Worm (Caenorhabditis elegans) whole organism, L1 larva: ENCODE measurements around the gene pch-2.

Experiments
- C04F5.9 ChIP-seq: sonication (generic microtip); optimal IDR thresholded peaks from 2 replicates; lab custom pipeline; 2016; ENCODE audit warnings: missing genetic modification characterization, missing compliant biosample characterization
- C16A3.4 ChIP-seq: fragments of 150-350 bp; optimal IDR thresholded peaks from 2 replicates; lab custom pipeline; 2014; ENCODE audit warnings: missing biosample characterization, missing genetic modification characterization
- F16B12.6 ChIP-seq: fragments of 150-350 bp; optimal IDR thresholded peaks from 2 replicates; lab custom pipeline; 2014; ENCODE audit warnings: missing biosample characterization, missing genetic modification characterization
- Y116A8C.19 ChIP-seq: sonication (generic microtip); optimal IDR thresholded peaks from 2 replicates; lab custom pipeline; 2016; ENCODE audit warnings: missing compliant biosample characterization, missing genetic modification characterization, borderline replicate concordance
- aha-1 ChIP-seq: fragments of 150-350 bp; optimal IDR thresholded peaks from 2 replicates; lab custom pipeline; 2014; ENCODE audit warnings: missing biosample characterization, missing genetic modification characterization
- ama-1 ChIP-seq: fragments of 150-350 bp; optimal IDR thresholded peaks from 2 replicates; lab custom pipeline; 2014
- blmp-1 ChIP-seq: fragments of 150-350 bp; optimal IDR thresholded peaks from 2 replicates; lab custom pipeline; 2014; ENCODE audit warnings: missing biosample characterization, missing genetic modification characterization
- ceh-8 ChIP-seq: fragments of 200-800 bp; sonication (Bioruptor generic); optimal IDR thresholded peaks from 2 replicates; lab custom pipeline; 2018; ENCODE audit warnings: mild to moderate bottlenecking, missing genetic modification characterization, moderate library complexity, missing compliant biosample characterization
- ceh-88 ChIP-seq: fragments of 200-800 bp; sonication (Bioruptor generic); IDR thresholded peaks from 2 replicates; pipeline ENCODE4 v1.3.6; 2022; ENCODE audit warnings: missing genetic modification characterization, missing compliant biosample characterization
- ceh-90 ChIP-seq: sonication (generic microtip); optimal IDR thresholded peaks from 2 replicates; lab custom pipeline; 2016; ENCODE audit warnings: missing genetic modification characterization, missing compliant biosample characterization
- ces-1 ChIP-seq: fragments of 150-350 bp; optimal IDR thresholded peaks from 2 replicates; lab custom pipeline; 2014; ENCODE audit warnings: missing biosample characterization, missing genetic modification reagents, missing genetic modification characterization
- dpl-1 ChIP-seq, 3 experiments: fragments of 150-350 bp in 2 of 3; sonication (generic microtip) in 1 of 3; optimal IDR thresholded peaks; 2 replicates each; lab custom pipeline; 2014 to 2017; ENCODE audit warnings: missing biosample characterization in 3 of 3, missing genetic modification characterization in 3 of 3, missing genetic modification reagents in 3 of 3
- egl-27 ChIP-seq, 2 experiments: fragments of 150-350 bp in 1 of 2; sonication (generic microtip); optimal IDR thresholded peaks; 3 replicates each; lab custom pipeline; 2017 to 2018; ENCODE audit warnings: missing biosample characterization in 2 of 2, missing genetic modification characterization in 2 of 2, missing genetic modification reagents in 2 of 2
- elt-3 ChIP-seq, 6 experiments: fragments of 150-350 bp in 1 of 6; sonication (generic microtip); optimal IDR thresholded peaks; 2 replicates each; lab custom pipeline; 2017 to 2018; ENCODE audit warnings: missing biosample characterization in 6 of 6, missing genetic modification characterization in 6 of 6, inconsistent platforms in 1 of 6
- fkh-8 ChIP-seq: sonication (generic microtip); optimal IDR thresholded peaks from 2 replicates; lab custom pipeline; 2016; ENCODE audit warnings: mild to moderate bottlenecking, missing genetic modification characterization, missing compliant biosample characterization
- fos-1 ChIP-seq: fragments of 150-350 bp; optimal IDR thresholded peaks from 2 replicates; lab custom pipeline; 2014; ENCODE audit warnings: missing biosample characterization, missing genetic modification characterization
- hpl-2 ChIP-seq: fragments of 150-350 bp; optimal IDR thresholded peaks from 2 replicates; lab custom pipeline; 2014; ENCODE audit warnings: missing biosample characterization, missing genetic modification reagents, missing genetic modification characterization
- irx-1 ChIP-seq: sonication (generic microtip); optimal IDR thresholded peaks from 2 replicates; lab custom pipeline; 2016; ENCODE audit warnings: missing genetic modification characterization, missing compliant biosample characterization
- jun-1 ChIP-seq: fragments of 150-350 bp; optimal IDR thresholded peaks from 2 replicates; lab custom pipeline; 2014; ENCODE audit warnings: missing biosample characterization, missing genetic modification reagents, missing genetic modification characterization
- lin-13 ChIP-seq: fragments of 150-350 bp; optimal IDR thresholded peaks from 2 replicates; lab custom pipeline; 2014; ENCODE audit warnings: missing biosample characterization, missing genetic modification reagents, missing genetic modification characterization
- lin-14 ChIP-seq: fragments of 200-800 bp; sonication (Bioruptor generic); optimal IDR thresholded peaks from 2 replicates; lab custom pipeline; 2018; ENCODE audit warnings: mild to moderate bottlenecking, missing genetic modification characterization, moderate library complexity, missing compliant biosample characterization
- lsy-2 ChIP-seq, 2 experiments: fragments of 150-350 bp; optimal IDR thresholded peaks; 2 replicates each; lab custom pipeline; 2014; ENCODE audit warnings: missing biosample characterization in 2 of 2, missing genetic modification characterization in 2 of 2
- mdl-1 ChIP-seq, 2 experiments: fragments of 150-350 bp; optimal IDR thresholded peaks; 2 replicates each; lab custom pipeline; 2014 to 2017; ENCODE audit warnings: missing biosample characterization in 2 of 2, missing genetic modification characterization in 2 of 2, inconsistent platforms in 1 of 2
- mef-2 ChIP-seq: fragments of 150-350 bp; optimal IDR thresholded peaks from 2 replicates; lab custom pipeline; 2014; ENCODE audit warnings: missing biosample characterization, missing genetic modification characterization
- nhr-12 ChIP-seq: sonication (generic microtip); optimal IDR thresholded peaks from 2 replicates; lab custom pipeline; 2017; ENCODE audit warnings: missing biosample characterization, missing genetic modification characterization
- nhr-19 ChIP-seq: fragments of 200-800 bp; sonication (Bioruptor generic); conservative IDR thresholded peaks from 2 replicates; pipeline ENCODE4 v1.3.6; 2022; ENCODE audit warnings: missing genetic modification characterization, missing compliant biosample characterization
- nhr-85 ChIP-seq: sonication (generic microtip); peaks from one replicate; lab custom pipeline; 2016; ENCODE audit warnings: missing genetic modification characterization, inconsistent platforms, missing compliant biosample characterization
- rnt-1 ChIP-seq: sonication (generic microtip); optimal IDR thresholded peaks from 2 replicates; lab custom pipeline; 2016; ENCODE audit warnings: mild to moderate bottlenecking, missing genetic modification characterization, moderate library complexity, missing compliant biosample characterization
- skn-1 ChIP-seq: fragments of 150-350 bp; optimal IDR thresholded peaks from 2 replicates; lab custom pipeline; 2014; ENCODE audit warnings: missing biosample characterization, missing genetic modification characterization
- snpc-4 ChIP-seq: fragments of 150-350 bp; optimal IDR thresholded peaks from 2 replicates; lab custom pipeline; 2014; ENCODE audit warnings: missing biosample characterization, missing genetic modification characterization
- snu-23 ChIP-seq: sonication (generic microtip); optimal IDR thresholded peaks from 2 replicates; lab custom pipeline; 2016; ENCODE audit warnings: missing genetic modification characterization, missing compliant biosample characterization
- unc-62 ChIP-seq: fragments of 150-350 bp; optimal IDR thresholded peaks from 2 replicates; lab custom pipeline; 2014; ENCODE audit warnings: missing biosample characterization, missing genetic modification reagents, missing genetic modification characterization
- unc-98 ChIP-seq: fragments of 200-800 bp; sonication (Bioruptor generic); IDR thresholded peaks from 2 replicates; pipeline ENCODE4 v1.3.6; 2022; ENCODE audit warnings: missing genetic modification characterization, missing compliant biosample characterization
- ztf-4 ChIP-seq: fragments of 150-350 bp; optimal IDR thresholded peaks from 2 replicates; lab custom pipeline; 2014; ENCODE audit warnings: missing biosample characterization, missing genetic modification characterization

pch-2 gene

ce11 chrII:8190455-8190854, 32.3 kb downstream of the pch-2 start, which contains the start of gene T05C12.8:
TSS of gene T05C12.8 (minus strand) at chrII:8190555.
- TF ChIP-seq ztf-4 (tag; lab: Kevin White, UChicago) (no peak), fkh-8 (tag; lab: Kevin White, UChicago) (peak; percentile 85)

ce11 chrII:8193126-8193525, 35.0 kb downstream of the pch-2 start, which contains the start of gene T05C12.9:
TSS of gene T05C12.9 (minus strand) at chrII:8193226.
- no peak for TF ChIP-seq unc-62 (GFP tag; lab: Kevin White, UChicago)
- TF ChIP-seq skn-1 (tag; lab: Kevin White, UChicago): no peak
- TF ChIP-seq snu-23 (GFP tag; lab: Kevin White, UChicago): no peak
- TF ChIP-seq aha-1 (tag; lab: Kevin White, UChicago): no peak
- TF ChIP-seq ceh-8: no peak
- TF ChIP-seq nhr-19 (GFP tag; lab: Robert Waterston, UW): no peak
- no peak for TF ChIP-seq unc-98 (GFP tag; lab: Robert Waterston, UW)
- no peak for TF ChIP-seq jun-1 (tag; lab: Kevin White, UChicago)
- no peak for TF ChIP-seq mdl-1 (tag; optimal IDR thresholded peaks at IDR 0.05; lab: Kevin White, UChicago)
- TF ChIP-seq mef-2 (tag; lab: Kevin White, UChicago): no peak

ce11 chrII:8193922-8194321, 35.8 kb downstream of the pch-2 start:
- TF ChIP-seq blmp-1 (peak; percentile 96), irx-1 (tag; lab: Kevin White, UChicago) (no peak), ceh-88 (GFP tag; lab: Robert Waterston, UW) (no peak), snpc-4 (no peak)

- TF ChIP-seq ces-1 (GFP tag; lab: Kevin White, UChicago) (no peak), C16A3.4 (tag; lab: Kevin White, UChicago) (no peak), ama-1 (lab: Kevin White, UChicago) (no peak), lsy-2 (tag; optimal IDR thresholded peaks at IDR 0.05; lab: Kevin White, UChicago) (no peak), egl-27 (tag; optimal IDR thresholded peaks at IDR 0.05; lab: Kevin White, UChicago) (no peak), fkh-8 (tag; lab: Kevin White, UChicago) (no peak), C04F5.9 (tag; lab: Kevin White, UChicago) (no peak), rnt-1 (tag; lab: Kevin White, UChicago) (no peak), Y116A8C.19 (tag; lab: Kevin White, UChicago) (no peak), ztf-4 (tag; lab: Kevin White, UChicago) (no peak), blmp-1 (no peak), nhr-12 (tag; lab: Kevin White, UChicago) (no peak), hpl-2 (GFP tag; lab: Kevin White, UChicago) (no peak), dpl-1 (GFP tag; optimal IDR thresholded peaks at IDR 0.05; lab: Kevin White, UChicago) (no peak), ceh-90 (tag; lab: Kevin White, UChicago) (no peak)
These were observed 40.4 kb downstream of the pch-2 start, which contains the start of gene qua-1 for ce11 chrII:8198503-8198902. TSS of gene qua-1 (plus strand) at chrII:8198803.

- TF ChIP-seq lin-14 (peak; percentile 34), ceh-8 (no peak), nhr-85 (tag; lab: Kevin White, UChicago) (peak; percentile 30), lin-13 (GFP tag; lab: Kevin White, UChicago) (no peak), blmp-1 (peak; percentile 100), elt-3 (tag; optimal IDR thresholded peaks at IDR 0.05; lab: Kevin White, UChicago) (peak in 1 of 6 experiments; percentile 27)
These were observed 41.7 kb downstream of the pch-2 start for ce11 chrII:8199803-8200202.

- no peak for TF ChIP-seq fos-1 (tag; lab: Kevin White, UChicago)
- no peak for TF ChIP-seq lsy-2 (tag; optimal IDR thresholded peaks at IDR 0.05; lab: Kevin White, UChicago)
- no peak for TF ChIP-seq unc-98 (GFP tag; lab: Robert Waterston, UW)
- no peak for TF ChIP-seq F16B12.6
These were observed 45.9 kb downstream of the pch-2 start, which contains the start of gene col-76 for ce11 chrII:8204039-8204438. TSS of gene col-76 (plus strand) at chrII:8204339.
